Fruit fly (Drosophila melanogaster): ENCODE measurements around the gene CG31674.

CG31674 gene

dm6 chr2L:20808510-20809195 lies 22.4 kb upstream of the CG31674 start (continued):
- no peak for TF ChIP-seq dan (GFP tag; IDR thresholded peaks at IDR 0.05)
- TF ChIP-seq CG17385 (GFP tag; optimal IDR thresholded peaks at IDR 0.05), result no peak
- TF ChIP-seq Scr (GFP tag; IDR thresholded peaks at IDR 0.05; ENCODE audit: partially characterized antibody), result no peak
- TF ChIP-seq Hr3 (GFP tag; optimal IDR thresholded peaks at IDR 0.05), result no peak
- TF ChIP-seq zen2 (GFP tag; IDR thresholded peaks at IDR 0.05; ENCODE audit: partially characterized antibody), result 0 out of 3 replicates have a peak, but pooled peaks have one; percentile 6
- TF ChIP-seq bsh (GFP tag; optimal IDR thresholded peaks at IDR 0.05), result no peak
- TF ChIP-seq Gug (GFP tag; IDR thresholded peaks at IDR 0.05), result no peak
- TF ChIP-seq CG1832 (GFP tag; optimal IDR thresholded peaks at IDR 0.05), result peak; percentile 38
- no peak for TF ChIP-seq CG30431 (GFP tag; optimal IDR thresholded peaks at IDR 0.05)
- no peak for TF ChIP-seq CG11504 (tag; optimal IDR thresholded peaks at IDR 0.05)
- TF ChIP-seq zen (tag; optimal IDR thresholded peaks at IDR 0.05), result no peak
- TF ChIP-seq CG4360 (GFP tag; IDR thresholded peaks at IDR 0.05), result no peak
- TF ChIP-seq Hr51 (GFP tag; optimal IDR thresholded peaks at IDR 0.05), result no peak
- peak; percentile 94 for TF ChIP-seq CG13894 (tag; optimal IDR thresholded peaks at IDR 0.05)
- TF ChIP-seq NfI (GFP tag; optimal IDR thresholded peaks at IDR 0.05), result no peak
- no peak for TF ChIP-seq nau (GFP tag; optimal IDR thresholded peaks at IDR 0.05)
- TF ChIP-seq luna (GFP tag; optimal IDR thresholded peaks at IDR 0.05), result no peak
- no peak for TF ChIP-seq H2.0 (GFP tag; IDR thresholded peaks at IDR 0.05)
- TF ChIP-seq CG43689 (GFP tag; IDR thresholded peaks at IDR 0.05), result no peak
- no peak for TF ChIP-seq fd64A (GFP tag; optimal IDR thresholded peaks at IDR 0.05)
- TF ChIP-seq chm (GFP tag; IDR thresholded peaks at IDR 0.05), result no peak
- no peak for TF ChIP-seq CG2678 (tag; optimal IDR thresholded peaks at IDR 0.05)
- no peak for TF ChIP-seq schlank (tag; optimal IDR thresholded peaks at IDR 0.05)
- TF ChIP-seq bbx (GFP tag; IDR thresholded peaks at IDR 0.05; ENCODE audit: partially characterized antibody), result 0 out of 2 replicates have a peak, but pooled peaks have one; percentile 8
- peak; percentile 76 for TF ChIP-seq pros (GFP tag; optimal IDR thresholded peaks at IDR 0.05)
- peak; percentile 95 for TF ChIP-seq CG31224 (GFP tag; IDR thresholded peaks at IDR 0.05)
- no peak for TF ChIP-seq Oli (tag; optimal IDR thresholded peaks at IDR 0.05)
- TF ChIP-seq unc-4 (GFP tag; IDR thresholded peaks at IDR 0.05; ENCODE audit: partially characterized antibody), result no peak
- no peak for TF ChIP-seq trh (GFP tag; optimal IDR thresholded peaks at IDR 0.05)
- TF ChIP-seq CG33213 (GFP tag; optimal IDR thresholded peaks at IDR 0.05), result no peak
- no peak for TF ChIP-seq fd3F (GFP tag; optimal IDR thresholded peaks at IDR 0.05)
- no peak for TF ChIP-seq tin (GFP tag; optimal IDR thresholded peaks at IDR 0.05)
- no peak for TF ChIP-seq sr (GFP tag; IDR thresholded peaks at IDR 0.05)
- no peak for TF ChIP-seq CG11398 (GFP tag; optimal IDR thresholded peaks at IDR 0.05)
- TF ChIP-seq stwl (tag; optimal IDR thresholded peaks at IDR 0.05), result no peak
- TF ChIP-seq CG34422 (GFP tag; IDR thresholded peaks at IDR 0.05), result 0 out of 3 replicates have a peak, but pooled peaks have one; percentile 22
- no peak for TF ChIP-seq CG7271 (tag; optimal IDR thresholded peaks at IDR 0.05)
- TF ChIP-seq CG15269 (tag; optimal IDR thresholded peaks at IDR 0.05), result no peak

dm6 chr2L:20809229-20809628 lies 21.8 kb upstream of the CG31674 start:
- TF ChIP-seq exex (tag; optimal IDR thresholded peaks at IDR 0.05) (no peak), Drgx (GFP tag; IDR thresholded peaks at IDR 0.05) (peak; percentile 28; the same call in 1 of the 2 replicates)

All from whole organism, embryonic.